Fruit fly (Drosophila melanogaster) whole organism, adult: ENCODE data around the gene pall.
A peak's percentile ranks its signal among the peaks of the same experiment; 100 is the strongest.

Experiments
- CG11617 ChIP-seq: fragments of 200-800 bp; sonication (Bioruptor generic); optimal IDR thresholded peaks from 2 replicates; lab custom pipeline; 2017; ENCODE audit warnings: mild to moderate bottlenecking, missing biosample characterization, missing genetic modification reagents, missing genetic modification characterization
- CG12768 ChIP-seq: fragments of 200-800 bp; sonication (Bioruptor generic); optimal IDR thresholded peaks from 2 replicates; lab custom pipeline; 2017; ENCODE audit warnings: missing biosample characterization, missing genetic modification characterization, mild to moderate bottlenecking, moderate library complexity, missing genetic modification reagents
- CG14711 ChIP-seq: fragments of 200-800 bp; sonication (Bioruptor generic); optimal IDR thresholded peaks from 2 replicates; lab custom pipeline; 2018; ENCODE audit warnings: missing biosample characterization, mild to moderate bottlenecking, missing genetic modification characterization, moderate library complexity
- CG1620 ChIP-seq: fragments of 200-800 bp; sonication (Bioruptor generic); optimal IDR thresholded peaks from 2 replicates; lab custom pipeline; 2016; ENCODE audit warnings: missing biosample characterization, missing genetic modification characterization
- CG33017 ChIP-seq: fragments of 200-800 bp; sonication (Bioruptor generic); optimal IDR thresholded peaks from 2 replicates; lab custom pipeline; 2018; ENCODE audit warnings: missing biosample characterization, mild to moderate bottlenecking, missing genetic modification characterization, moderate library complexity
- CG5204 ChIP-seq: fragments of 200-800 bp; sonication (Bioruptor generic); optimal IDR thresholded peaks from 2 replicates; lab custom pipeline; 2016; ENCODE audit warnings: missing biosample characterization, missing genetic modification characterization
- CG7045 ChIP-seq: fragments of 200-800 bp; sonication (Bioruptor generic); optimal IDR thresholded peaks from 2 replicates; lab custom pipeline; 2017; ENCODE audit warnings: missing biosample characterization, mild to moderate bottlenecking, missing genetic modification characterization
- CG7101 ChIP-seq: fragments of 200-800 bp; sonication (Bioruptor generic); optimal IDR thresholded peaks from 2 replicates; lab custom pipeline; 2018; ENCODE audit warnings: missing biosample characterization, mild to moderate bottlenecking, missing genetic modification characterization, moderate library complexity
- Clk ChIP-seq: fragments of 200-800 bp; sonication (Bioruptor generic); optimal IDR thresholded peaks from 2 replicates; lab custom pipeline; 2017; ENCODE audit warnings: missing biosample characterization, missing genetic modification characterization
- Crg-1 ChIP-seq: fragments of 200-800 bp; sonication (Bioruptor generic); optimal IDR thresholded peaks from 2 replicates; lab custom pipeline; 2016; ENCODE audit warnings: missing biosample characterization, missing genetic modification characterization
- Hr96 ChIP-seq: fragments of 200-800 bp; sonication (Bioruptor generic); optimal IDR thresholded peaks from 2 replicates; lab custom pipeline; 2016; ENCODE audit warnings: missing biosample characterization, missing genetic modification characterization
- Mnt ChIP-seq: fragments of 200-800 bp; sonication (Bioruptor generic); optimal IDR thresholded peaks from 2 replicates; lab custom pipeline; 2016; ENCODE audit warnings: missing biosample characterization, mild to moderate bottlenecking, missing genetic modification characterization
- bab1 ChIP-seq: fragments of 200-800 bp; sonication (Bioruptor generic); optimal IDR thresholded peaks from 3 replicates; lab custom pipeline; 2019; ENCODE audit warnings: missing biosample characterization, mild to moderate bottlenecking, missing genetic modification characterization, moderate library complexity
- cic ChIP-seq: fragments of 200-800 bp; sonication (Bioruptor generic); optimal IDR thresholded peaks from 2 replicates; lab custom pipeline; 2017; ENCODE audit warnings: missing biosample characterization, mild to moderate bottlenecking, missing genetic modification characterization, moderate library complexity
- cnc ChIP-seq, 2 experiments: fragments of >200 bp; optimal IDR thresholded peaks; 2 replicates each; lab custom pipeline; 2017
- kay ChIP-seq: fragments of 200-800 bp; sonication (Bioruptor generic); peaks from one replicate; lab custom pipeline; 2016; ENCODE audit warnings: missing biosample characterization, missing genetic modification characterization, borderline replicate concordance
- ovo ChIP-seq: fragments of 200-800 bp; sonication (Bioruptor generic); optimal IDR thresholded peaks from 2 replicates; lab custom pipeline; 2016; ENCODE audit warnings: missing biosample characterization, missing genetic modification characterization
- pad ChIP-seq: fragments of 200-800 bp; sonication (Bioruptor generic); optimal IDR thresholded peaks from 3 replicates; lab custom pipeline; 2017; ENCODE audit warnings: missing biosample characterization, missing genetic modification characterization, mild to moderate bottlenecking, moderate library complexity, missing genetic modification reagents
- tj ChIP-seq: fragments of 200-800 bp; sonication (Bioruptor generic); optimal IDR thresholded peaks from 3 replicates; lab custom pipeline; 2017; ENCODE audit warnings: missing biosample characterization, mild to moderate bottlenecking, missing genetic modification characterization, moderate library complexity
- toe ChIP-seq: fragments of 200-800 bp; sonication (Bioruptor generic); optimal IDR thresholded peaks from 2 replicates; lab custom pipeline; 2016; ENCODE audit warnings: missing biosample characterization, missing genetic modification characterization

pall gene

dm6 chr3L:9497249-9497648 lies 9.7 kb upstream of the pall start:
- TF ChIP-seq CG7101 (tag; lab: Kevin White, UChicago) (no peak), CG33017 (tag; lab: Kevin White, UChicago) (no peak), tj (GFP tag; lab: Kevin White, UChicago) (peak; percentile 100), CG11617 (no peak), bab1 (GFP tag; lab: Kevin White, UChicago) (peak; percentile 7), cnc (optimal IDR thresholded peaks at IDR 0.05; lab: Kevin White, UChicago) (no peak)

DNA sequence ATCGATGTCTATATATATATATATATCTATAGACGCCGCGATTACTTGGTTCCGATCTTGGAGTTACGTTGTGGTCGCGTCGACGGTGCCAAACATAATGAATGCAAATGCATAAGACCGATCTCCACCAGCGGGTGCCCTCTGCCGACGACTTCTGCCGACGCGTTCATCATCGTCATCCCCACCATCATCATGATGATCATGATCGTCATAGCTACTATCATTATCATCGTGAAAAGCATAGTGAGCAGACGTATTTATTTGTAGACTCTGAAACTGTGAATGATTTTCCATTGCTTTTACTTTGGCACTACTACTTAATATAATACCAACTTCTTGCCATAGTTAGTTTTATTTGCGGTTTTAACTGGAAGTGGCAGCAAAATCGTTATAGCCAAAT lies 4.5 kb upstream of the pall start, which contains the start of gene CG32037:
Gene CG32037 (minus strand): TSS at position 101 of the 400 bp plus-strand sequence.
- no peak for TF ChIP-seq tj (GFP tag; lab: Kevin White, UChicago)
- TF ChIP-seq Hr96, result no peak
- TF ChIP-seq CG12768 (GFP tag; lab: Kevin White, UChicago), result no peak
- TF ChIP-seq CG5204, result no peak
- no peak for TF ChIP-seq cic (GFP tag; lab: Kevin White, UChicago)
- TF ChIP-seq kay (GFP tag; lab: Kevin White, UChicago), result no peak
- TF ChIP-seq CG7045 (GFP tag; lab: Kevin White, UChicago), result no peak
- TF ChIP-seq CG33017 (tag; lab: Kevin White, UChicago), result no peak
- no peak for TF ChIP-seq CG14711 (tag; lab: Kevin White, UChicago)

DNA sequence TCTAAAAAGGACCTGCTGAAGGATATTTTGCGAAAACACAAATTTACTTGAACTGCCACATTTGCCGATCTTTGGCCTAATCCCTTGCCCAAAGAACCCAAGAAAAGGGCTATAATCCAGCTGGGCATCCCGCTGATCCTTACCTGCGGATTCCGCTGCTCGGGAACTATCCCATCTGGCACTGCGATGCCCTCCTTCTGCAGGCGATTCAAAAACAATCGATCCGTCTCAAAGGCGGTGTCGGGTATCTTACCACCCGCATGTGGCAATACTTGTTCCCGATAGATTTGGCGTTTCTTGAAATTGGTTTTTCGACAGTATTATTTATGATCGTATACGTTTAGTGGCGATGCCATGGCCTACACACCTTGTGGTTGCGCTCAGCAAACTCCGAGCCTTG lies 3.7 kb upstream of the pall start:
- TF ChIP-seq pad (GFP tag; lab: Kevin White, UChicago) (no peak), ovo (GFP tag; lab: Kevin White, UChicago) (no peak), CG7045 (GFP tag; lab: Kevin White, UChicago) (no peak), Crg-1 (GFP tag; lab: Kevin White, UChicago) (no peak)

- TF ChIP-seq CG1620 (GFP tag; lab: Kevin White, UChicago) (no peak), tj (GFP tag; lab: Kevin White, UChicago) (no peak), Mnt (GFP tag; lab: Kevin White, UChicago) (no peak), cnc (optimal IDR thresholded peaks at IDR 0.05; lab: Kevin White, UChicago) (no peak), Clk (GFP tag; lab: Kevin White, UChicago) (no peak), Hr96 (no peak), CG7101 (tag; lab: Kevin White, UChicago) (no peak), kay (GFP tag; lab: Kevin White, UChicago) (no peak), pad (GFP tag; lab: Kevin White, UChicago) (no peak), cic (GFP tag; lab: Kevin White, UChicago) (no peak), CG11617 (no peak)
These were observed 2.8 kb upstream of the pall start for dm6 chr3L:9490432-9490831.

DNA sequence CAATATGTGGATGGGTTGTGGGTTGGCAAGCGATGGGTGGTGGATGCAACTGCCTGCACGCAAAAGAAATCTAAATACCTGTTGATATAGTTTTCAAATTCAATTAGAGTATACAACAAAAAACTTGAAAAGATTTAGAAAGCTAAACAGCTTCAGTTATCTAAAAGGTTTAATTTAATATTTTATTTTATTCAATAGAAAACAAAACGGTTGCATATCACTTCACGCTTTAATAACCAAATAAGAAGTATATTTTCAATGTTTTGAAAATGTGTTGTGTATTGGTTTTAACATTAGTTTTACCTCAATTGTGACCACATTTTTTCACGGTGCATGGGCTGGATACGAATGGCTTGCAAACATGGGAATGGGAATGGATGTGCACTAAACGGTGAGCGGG lies 2.0 kb upstream of the pall start:
- TF ChIP-seq pad (GFP tag; lab: Kevin White, UChicago) (no peak), CG7101 (tag; lab: Kevin White, UChicago) (no peak), cic (GFP tag; lab: Kevin White, UChicago) (no peak), Mnt (GFP tag; lab: Kevin White, UChicago) (no peak)

dm6 chr3L:9489133-9489532 lies 1.5 kb upstream of the pall start, which contains the start of gene CG32036:
Gene CG32036, minus strand, starts transcription at chr3L:9489233.
- no peak for TF ChIP-seq toe (GFP tag; lab: Kevin White, UChicago)
- TF ChIP-seq CG1620 (GFP tag; lab: Kevin White, UChicago), result no peak
- TF ChIP-seq Mnt (GFP tag; lab: Kevin White, UChicago), result no peak
- TF ChIP-seq Hr96, result no peak
- no peak for TF ChIP-seq CG7045 (GFP tag; lab: Kevin White, UChicago)
- no peak for TF ChIP-seq CG11617
- no peak for TF ChIP-seq Crg-1 (GFP tag; lab: Kevin White, UChicago)
- no peak for TF ChIP-seq CG33017 (tag; lab: Kevin White, UChicago)
- no peak for TF ChIP-seq kay (GFP tag; lab: Kevin White, UChicago)
- no peak for TF ChIP-seq pad (GFP tag; lab: Kevin White, UChicago)
- no peak for TF ChIP-seq CG5204
- no peak for TF ChIP-seq CG7101 (tag; lab: Kevin White, UChicago)
- no peak for TF ChIP-seq CG12768 (GFP tag; lab: Kevin White, UChicago)
- TF ChIP-seq cnc (optimal IDR thresholded peaks at IDR 0.05; lab: Kevin White, UChicago), result no peak
- no peak for TF ChIP-seq cic (GFP tag; lab: Kevin White, UChicago)
- TF ChIP-seq bab1 (GFP tag; lab: Kevin White, UChicago), result no peak
- TF ChIP-seq tj (GFP tag; lab: Kevin White, UChicago), result no peak
- TF ChIP-seq Clk (GFP tag; lab: Kevin White, UChicago), result no peak
- TF ChIP-seq ovo (GFP tag; lab: Kevin White, UChicago), result no peak
- TF ChIP-seq CG14711 (tag; lab: Kevin White, UChicago), result no peak

DNA sequence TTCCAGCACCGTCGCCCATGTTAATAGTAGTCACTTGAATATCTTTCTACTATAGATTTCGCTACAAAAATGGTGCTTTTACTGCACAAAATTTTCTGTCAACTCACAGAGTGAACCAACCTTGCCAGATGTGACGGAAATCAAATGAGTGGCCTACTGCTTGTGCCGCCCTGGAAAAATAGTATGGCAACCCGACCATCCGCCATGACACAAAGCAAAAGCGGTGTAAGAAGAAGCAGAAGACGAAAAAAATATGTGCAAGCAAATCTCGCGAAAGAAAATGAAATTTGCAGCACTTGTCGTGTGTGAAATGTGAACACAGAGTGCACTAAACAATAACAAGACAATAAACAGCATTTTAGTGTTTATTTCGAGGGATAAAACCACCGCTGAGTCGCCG lies 10.8 kb downstream of the pall start, which contains the start of the genes Uch-L5 and Jarid2:
Gene Uch-L5 (minus strand): TSS at position 137 of the 400 bp plus-strand sequence.
Gene Jarid2 (plus strand): TSS at position 210 of the 400 bp plus-strand sequence.
- TF ChIP-seq tj (GFP tag; lab: Kevin White, UChicago) (peak; percentile 70), CG12768 (GFP tag; lab: Kevin White, UChicago) (peak; percentile 12), cnc (optimal IDR thresholded peaks at IDR 0.05; lab: Kevin White, UChicago) (peak; percentile 81 to 92), bab1 (GFP tag; lab: Kevin White, UChicago) (peak; percentile 84), ovo (GFP tag; lab: Kevin White, UChicago) (peak; percentile 47), Crg-1 (GFP tag; lab: Kevin White, UChicago) (peak; percentile 45), kay (GFP tag; lab: Kevin White, UChicago) (no peak), CG5204 (no peak), pad (GFP tag; lab: Kevin White, UChicago) (peak; percentile 37), Mnt (GFP tag; lab: Kevin White, UChicago) (peak; percentile 69), CG1620 (GFP tag; lab: Kevin White, UChicago) (peak; percentile 56), CG33017 (tag; lab: Kevin White, UChicago) (peak; percentile 26), Clk (GFP tag; lab: Kevin White, UChicago) (no peak), Hr96 (no peak), toe (GFP tag; lab: Kevin White, UChicago) (no peak), CG7045 (GFP tag; lab: Kevin White, UChicago) (peak; percentile 16), CG14711 (tag; lab: Kevin White, UChicago) (peak; percentile 63), CG7101 (tag; lab: Kevin White, UChicago) (peak; percentile 61), cic (GFP tag; lab: Kevin White, UChicago) (peak; percentile 34), CG11617 (peak; percentile 8)
